Worm (Caenorhabditis elegans) whole organism, midembryonic: ENCODE data around the gene F11A5.15.

ENCODE experiments used
- T22C8.4 ChIP-seq: fragments of 200-800 bp; sonication (Bioruptor generic); IDR thresholded peaks from 2 replicates; pipeline ENCODE4 v1.3.6; 2022; ENCODE audit warnings: missing genetic modification characterization, missing compliant biosample characterization
- cog-1 ChIP-seq: sonication (generic microtip); optimal IDR thresholded peaks from 2 replicates; lab custom pipeline; 2016; ENCODE audit warnings: missing genetic modification characterization, missing compliant biosample characterization
- flt-1 ChIP-seq: fragments of 200-800 bp; sonication (Bioruptor generic); IDR thresholded peaks from 2 replicates; pipeline ENCODE4 v1.3.6; 2022; ENCODE audit warnings: missing genetic modification characterization, missing compliant biosample characterization
- klf-2 ChIP-seq: fragments of 200-800 bp; sonication (Bioruptor generic); conservative IDR thresholded peaks from 2 replicates; pipeline ENCODE4 v1.3.6; 2022; ENCODE audit warnings: missing genetic modification reagents, missing genetic modification characterization, missing compliant biosample characterization
- med-1 ChIP-seq: sonication (generic microtip); optimal IDR thresholded peaks from 2 replicates; lab custom pipeline; 2017; ENCODE audit warnings: missing genetic modification characterization, mild to moderate bottlenecking, missing compliant biosample characterization, antibody characterized with exemption, missing genetic modification reagents; ENCODE audit not compliant: insufficient read depth
- ref-1 ChIP-seq: fragments of 200-800 bp; sonication (Bioruptor generic); conservative IDR thresholded peaks from 2 replicates; pipeline ENCODE4 v1.3.6; 2022; ENCODE audit warnings: missing genetic modification reagents, missing genetic modification characterization, missing compliant biosample characterization
- tab-1 ChIP-seq: fragments of 200-800 bp; sonication (Bioruptor generic); IDR thresholded peaks from 2 replicates; pipeline ENCODE4 v1.3.6; 2022; ENCODE audit warnings: missing genetic modification characterization, missing compliant biosample characterization
- ztf-23 ChIP-seq: fragments of 200-800 bp; sonication (Bioruptor generic); IDR thresholded peaks from 2 replicates; pipeline ENCODE4 v1.3.6; 2022; ENCODE audit warnings: missing genetic modification reagents, missing genetic modification characterization, missing compliant biosample characterization
- ztf-29 ChIP-seq: fragments of 200-800 bp; sonication (Bioruptor generic); IDR thresholded peaks from 2 replicates; pipeline ENCODE4 v1.3.6; 2022; ENCODE audit warnings: missing genetic modification reagents, missing genetic modification characterization, missing compliant biosample characterization

F11A5.15 gene

DNA sequence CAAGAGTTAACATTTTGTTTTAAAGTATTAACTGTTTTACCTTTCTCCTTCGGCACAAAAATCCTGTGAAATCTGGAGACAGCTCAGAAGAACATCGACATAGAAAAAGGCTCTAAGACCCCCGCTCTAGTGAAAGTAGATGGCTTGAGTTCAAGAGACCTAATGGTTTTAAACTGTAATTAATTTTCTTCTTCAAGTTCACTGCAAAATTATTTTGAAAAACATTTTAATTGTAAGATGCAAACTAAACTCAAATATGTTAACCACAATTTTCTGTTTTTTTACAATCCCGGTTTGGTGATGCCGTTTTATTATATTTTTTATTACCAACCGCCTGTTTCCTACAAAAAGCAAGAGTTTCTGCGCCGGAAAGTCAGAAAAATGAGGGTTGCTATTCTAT lies 15.2 kb upstream of the F11A5.15 start, which contains the start of gene clec-233:
Gene clec-233, plus strand, starts transcription at position 301 of the 400 bp plus-strand sequence.
- TF ChIP-seq flt-1 (GFP tag; lab: Robert Waterston, UW) (no peak), T22C8.4 (GFP tag; lab: Robert Waterston, UW) (no peak)

DNA sequence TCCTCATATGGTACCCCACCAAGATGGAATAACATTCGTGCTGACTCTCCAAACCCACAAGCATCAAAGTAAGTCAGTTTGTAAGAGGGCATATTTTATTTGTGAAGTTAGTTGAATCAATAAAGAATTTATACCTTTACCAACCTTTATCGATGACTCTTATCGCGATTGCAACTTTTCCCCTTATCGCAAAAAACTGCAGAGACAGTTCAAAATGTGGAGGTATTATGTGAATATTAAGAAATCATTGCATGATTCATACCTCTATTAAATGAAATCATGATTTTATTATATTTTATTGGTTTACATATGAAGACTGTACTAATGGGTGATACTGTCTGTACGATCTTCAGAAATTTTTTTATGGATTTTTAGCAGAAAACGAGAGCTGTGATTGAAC lies 13.8 kb upstream of the F11A5.15 start, which contains the start of gene gst-22:
Gene gst-22, minus strand, starts transcription at position 103 of the 400 bp plus-strand sequence.
- no peak for TF ChIP-seq T22C8.4 (GFP tag; lab: Robert Waterston, UW)
- no peak for TF ChIP-seq flt-1 (GFP tag; lab: Robert Waterston, UW)
- no peak for TF ChIP-seq cog-1

DNA sequence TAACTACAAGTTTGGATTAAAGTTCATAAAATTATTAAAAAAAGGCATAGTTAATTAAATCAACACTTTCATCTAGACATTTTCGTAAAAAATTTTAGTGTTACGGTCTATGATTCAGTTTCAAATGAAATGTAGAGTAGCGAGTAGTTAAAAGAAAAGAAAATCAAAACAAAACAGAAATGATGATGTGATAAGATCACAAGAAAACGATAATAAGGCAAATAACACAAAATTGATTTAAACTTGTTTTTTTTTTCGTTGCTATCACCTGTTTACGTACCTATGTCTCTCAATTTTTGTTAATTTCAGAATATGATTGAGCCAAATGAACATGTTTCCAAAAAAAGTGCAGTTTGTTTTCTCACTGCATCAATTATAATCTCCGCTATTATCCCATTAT lies 11.5 kb upstream of the F11A5.15 start, which contains the start of the genes F21H7.2 and F21H7.12:
Gene F21H7.2, minus strand, starts transcription at position 101 of the 400 bp plus-strand sequence.
Gene F21H7.12, plus strand, starts transcription at position 270 of the 400 bp plus-strand sequence.
- TF ChIP-seq tab-1 (GFP tag; lab: Robert Waterston, UW): no peak
- no peak for TF ChIP-seq flt-1 (GFP tag; lab: Robert Waterston, UW)
- no peak for TF ChIP-seq klf-2
- no peak for TF ChIP-seq cog-1
- TF ChIP-seq T22C8.4 (GFP tag; lab: Robert Waterston, UW): no peak
- TF ChIP-seq ztf-23 (GFP tag; lab: Robert Waterston, UW): no peak
- TF ChIP-seq ztf-29 (GFP tag; lab: Robert Waterston, UW): no peak
- TF ChIP-seq ref-1 (GFP tag; lab: Robert Waterston, UW): no peak
- TF ChIP-seq med-1 (GFP tag; lab: Kevin White, UChicago): no peak

DNA sequence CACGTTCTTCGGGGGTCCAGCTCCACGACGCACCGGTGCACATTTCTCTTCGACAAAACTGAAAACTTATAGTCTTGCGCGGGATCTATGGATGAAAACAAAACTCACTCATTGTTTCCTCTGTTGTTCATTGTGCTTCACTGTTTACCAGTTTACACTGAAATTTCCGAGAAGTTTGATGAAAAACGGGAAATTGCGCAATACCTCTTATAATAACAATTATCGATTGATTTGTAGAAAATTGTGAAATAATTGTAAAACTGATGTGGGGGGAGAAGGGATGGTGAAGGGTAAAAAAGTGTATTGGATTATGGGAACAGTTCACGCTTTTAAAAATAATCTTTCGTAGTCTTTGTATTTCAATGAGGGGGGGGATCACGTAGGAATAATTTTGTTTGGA lies 11.0 kb upstream of the F11A5.15 start:
- TF ChIP-seq ztf-23 (GFP tag; lab: Robert Waterston, UW) (no peak), cog-1 (no peak), ref-1 (GFP tag; lab: Robert Waterston, UW) (no peak)

DNA sequence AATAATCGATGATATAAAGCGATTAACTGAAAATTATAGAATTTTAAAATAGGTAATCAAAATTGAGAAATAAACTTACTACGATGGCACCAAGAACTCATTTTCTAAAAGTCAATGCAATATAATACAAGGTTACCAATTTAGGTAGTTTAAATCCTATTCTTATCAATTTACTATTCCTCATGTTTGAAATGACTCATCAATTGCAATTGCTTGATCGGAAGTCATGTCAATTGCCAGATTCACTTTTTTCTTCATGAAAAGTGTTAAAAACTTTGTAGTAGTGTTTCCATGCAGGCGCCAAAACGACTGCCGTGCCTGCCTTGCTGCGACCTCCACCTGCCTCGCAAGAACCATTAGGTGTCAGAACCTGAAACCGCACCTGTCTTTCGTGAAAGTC lies 8.2 kb upstream of the F11A5.15 start, which contains the start of gene F11A5.13:
Gene F11A5.13, minus strand, starts transcription at position 101 of the 400 bp plus-strand sequence.
- no peak for TF ChIP-seq klf-2
- TF ChIP-seq ztf-23 (GFP tag; lab: Robert Waterston, UW): no peak
- TF ChIP-seq flt-1 (GFP tag; lab: Robert Waterston, UW): no peak
- no peak for TF ChIP-seq T22C8.4 (GFP tag; lab: Robert Waterston, UW)

DNA sequence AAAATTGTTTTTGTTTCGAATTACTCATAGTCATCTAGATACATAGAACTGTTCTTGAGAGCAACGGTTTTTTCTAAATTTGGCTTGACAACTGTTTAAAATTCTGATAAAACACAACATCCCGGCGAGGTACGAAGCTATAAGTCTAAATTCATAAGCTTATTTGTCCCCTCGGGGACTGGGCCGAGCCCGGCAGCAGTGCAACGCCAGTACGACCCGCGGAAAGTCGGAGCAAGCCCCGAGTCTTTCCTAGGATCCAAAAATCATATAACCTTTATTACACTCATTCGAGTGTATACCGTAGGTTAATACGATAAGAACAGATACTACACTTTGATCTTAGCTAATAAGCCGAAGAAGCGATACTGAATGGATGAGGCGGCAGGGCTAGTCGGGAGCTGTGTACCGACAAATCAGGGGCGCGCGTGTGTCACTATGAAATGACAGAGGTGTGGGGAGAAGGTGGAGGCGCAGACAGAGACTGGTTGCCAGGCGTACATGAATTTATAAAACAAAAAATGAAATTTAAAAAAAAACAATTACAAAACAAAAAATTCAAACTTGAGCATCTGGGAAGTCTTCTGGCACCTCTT lies 7.2 kb upstream of the F11A5.15 start:
- TF ChIP-seq ref-1 (GFP tag; lab: Robert Waterston, UW): no peak

DNA sequence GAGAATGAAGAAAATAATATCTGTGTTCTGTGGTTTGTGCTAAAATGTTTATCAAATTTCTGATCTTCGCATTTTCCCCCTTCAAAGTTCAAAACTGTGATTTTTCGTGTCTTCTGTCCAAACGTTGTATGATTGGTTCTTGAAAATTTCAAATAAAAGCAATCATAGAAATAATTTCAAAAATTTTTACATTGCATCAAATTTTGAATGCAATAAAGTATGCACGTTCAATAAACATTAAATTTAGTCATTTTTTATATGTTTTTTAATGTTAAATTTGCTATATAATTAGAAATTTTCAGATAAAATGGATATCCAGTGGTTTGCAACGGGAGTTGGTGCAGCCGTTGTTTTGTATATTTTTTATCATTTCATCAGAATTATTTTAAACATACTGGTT lies 5.6 kb upstream of the F11A5.15 start, which contains the start of gene stdh-2:
Gene stdh-2, plus strand, starts transcription at position 301 of the 400 bp plus-strand sequence.
- TF ChIP-seq med-1 (GFP tag; lab: Kevin White, UChicago): no peak

DNA sequence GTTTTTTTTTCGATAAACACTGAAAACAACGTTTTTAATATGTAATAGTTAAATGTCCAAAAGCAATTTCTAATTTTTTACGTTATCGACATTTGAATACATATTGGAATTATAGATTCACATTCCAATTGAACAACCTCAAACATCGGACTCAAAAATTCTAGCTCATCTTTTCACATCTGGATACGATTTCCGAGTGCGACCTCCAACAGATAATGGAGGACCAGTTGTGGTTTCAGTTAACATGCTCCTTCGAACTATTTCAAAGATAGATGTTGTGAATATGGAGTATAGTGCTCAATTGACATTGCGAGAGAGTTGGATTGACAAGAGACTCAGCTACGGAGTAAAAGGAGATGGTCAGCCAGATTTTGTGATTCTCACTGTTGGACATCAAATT lies 1.6 kb upstream of the F11A5.15 start:
- TF ChIP-seq med-1 (GFP tag; lab: Kevin White, UChicago) (no peak), klf-2 (no peak), cog-1 (no peak), ztf-23 (GFP tag; lab: Robert Waterston, UW) (no peak)

DNA sequence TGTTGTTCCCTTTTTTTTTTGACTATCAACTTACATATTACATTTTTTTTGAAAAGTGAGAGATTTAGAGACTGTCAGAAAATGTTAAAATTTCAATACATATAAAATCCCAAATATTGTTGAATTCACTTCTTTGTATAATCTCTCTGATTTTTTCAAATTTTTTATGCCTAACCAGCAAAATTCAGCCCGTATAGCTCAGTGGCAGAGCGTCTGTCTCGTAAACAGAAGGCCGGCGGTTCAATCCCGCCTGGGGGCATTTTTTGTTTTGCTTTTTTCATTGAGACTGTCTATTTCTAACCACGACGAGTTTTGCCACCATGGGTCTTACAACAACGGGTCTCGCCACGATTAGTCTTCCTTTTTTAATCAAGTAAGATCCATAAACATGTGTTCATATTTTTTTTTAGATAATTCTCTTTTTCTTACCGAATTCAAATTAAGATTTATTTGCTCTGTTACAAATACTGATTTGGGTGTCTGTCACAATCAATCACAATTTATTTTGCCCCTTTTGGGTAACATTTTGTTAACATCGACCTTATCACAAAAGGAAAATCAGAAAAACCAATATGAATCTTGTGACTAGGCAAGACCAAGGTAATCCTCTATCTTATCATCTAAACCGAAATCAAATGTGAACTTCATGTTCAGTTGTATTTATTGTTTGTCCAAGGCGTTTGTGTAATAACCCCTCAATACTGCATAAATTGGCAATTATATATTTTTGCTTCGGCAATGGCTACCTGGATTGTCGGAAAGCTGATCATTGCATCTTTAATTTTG lies 743 bp upstream of the F11A5.15 start, which contains the start of gene glc-1:
Gene glc-1, plus strand, starts transcription at position 663 of the 786 bp plus-strand sequence.
- no peak for TF ChIP-seq ztf-29 (GFP tag; lab: Robert Waterston, UW)
- no peak for TF ChIP-seq ref-1 (GFP tag; lab: Robert Waterston, UW)
- no peak for TF ChIP-seq cog-1
- TF ChIP-seq T22C8.4 (GFP tag; lab: Robert Waterston, UW): no peak
- no peak for TF ChIP-seq flt-1 (GFP tag; lab: Robert Waterston, UW)
- TF ChIP-seq klf-2: no peak
- no peak for TF ChIP-seq med-1 (GFP tag; lab: Kevin White, UChicago)
- no peak for TF ChIP-seq ztf-23 (GFP tag; lab: Robert Waterston, UW)
- TF ChIP-seq tab-1 (GFP tag; lab: Robert Waterston, UW): no peak

DNA sequence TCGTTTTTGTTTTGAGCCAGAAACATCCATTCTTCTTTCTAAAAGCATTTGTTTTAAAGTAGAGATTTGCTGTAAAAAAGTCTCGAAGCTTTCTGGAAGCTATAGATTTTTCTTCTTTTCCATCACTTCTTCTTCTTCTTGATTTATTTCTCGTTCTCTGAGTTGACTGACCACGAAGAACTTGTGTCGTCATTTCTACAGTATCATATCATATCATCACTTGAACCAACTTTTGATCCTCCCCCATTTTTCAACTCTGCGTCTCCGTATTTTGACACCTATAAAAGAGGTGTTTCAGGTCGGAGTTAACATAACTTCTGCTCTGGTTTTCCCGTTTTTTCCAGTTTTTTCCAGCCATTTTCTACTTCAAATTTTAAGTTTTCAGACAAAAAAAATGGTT lies 3.9 kb downstream of the F11A5.15 start, which contains the start of gene F11A5.9:
Gene F11A5.9, plus strand, starts transcription at position 386 of the 400 bp plus-strand sequence.
- no peak for TF ChIP-seq tab-1 (GFP tag; lab: Robert Waterston, UW)
- TF ChIP-seq ref-1 (GFP tag; lab: Robert Waterston, UW): no peak
- no peak for TF ChIP-seq flt-1 (GFP tag; lab: Robert Waterston, UW)
- no peak for TF ChIP-seq med-1 (GFP tag; lab: Kevin White, UChicago)
- no peak for TF ChIP-seq T22C8.4 (GFP tag; lab: Robert Waterston, UW)
- no peak for TF ChIP-seq ztf-29 (GFP tag; lab: Robert Waterston, UW)
- TF ChIP-seq cog-1: no peak
- no peak for TF ChIP-seq ztf-23 (GFP tag; lab: Robert Waterston, UW)
- no peak for TF ChIP-seq klf-2
